Worm (Caenorhabditis elegans): ENCODE results near the gene capg-2.

DNA sequence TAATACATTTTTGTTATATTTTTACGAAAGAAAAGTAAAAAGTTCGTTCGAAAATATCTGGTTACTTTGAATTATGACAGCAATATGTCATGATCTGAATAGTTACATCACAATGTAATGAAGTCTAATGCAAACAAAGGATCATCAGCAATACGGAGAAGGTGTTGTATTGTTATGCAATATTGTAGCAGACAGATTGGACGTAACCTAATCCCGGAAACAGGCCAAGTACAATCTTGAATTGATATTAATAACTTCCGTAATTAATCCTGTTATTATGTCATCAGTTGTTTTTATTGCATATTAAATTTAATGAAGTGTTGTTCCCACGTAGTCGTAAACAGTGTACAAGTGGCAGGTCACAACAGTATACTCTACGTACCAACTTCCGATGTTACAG, 9.8 kb downstream of the capg-2 start:
- TF ChIP-seq unc-39 (tag; optimal IDR thresholded peaks at IDR 0.05) (no peak), ztf-4 (tag; optimal IDR thresholded peaks at IDR 0.05) (no peak), nhr-12 (tag; optimal IDR thresholded peaks at IDR 0.05) (no peak), nhr-11 (tag; optimal IDR thresholded peaks at IDR 0.05) (no peak), peb-1 (tag; optimal IDR thresholded peaks at IDR 0.05) (no peak), F13H6.1 (tag; optimal IDR thresholded peaks at IDR 0.05) (no peak), nhr-237 (tag; optimal IDR thresholded peaks at IDR 0.05) (no peak), blmp-1 (tag; optimal IDR thresholded peaks at IDR 0.05; ENCODE audit: insufficient read depth) (no peak), sem-4 (tag; optimal IDR thresholded peaks at IDR 0.05) (no peak), nhr-6 (tag; optimal IDR thresholded peaks at IDR 0.05) (no peak), lsy-2 (tag; optimal IDR thresholded peaks at IDR 0.05) (no peak), nhr-129 (tag; optimal IDR thresholded peaks at IDR 0.05) (no peak), ama-1 (optimal IDR thresholded peaks at IDR 0.05) (no peak)
